Fruit fly (Drosophila melanogaster): ENCODE results near the gene NANS.

DNA sequence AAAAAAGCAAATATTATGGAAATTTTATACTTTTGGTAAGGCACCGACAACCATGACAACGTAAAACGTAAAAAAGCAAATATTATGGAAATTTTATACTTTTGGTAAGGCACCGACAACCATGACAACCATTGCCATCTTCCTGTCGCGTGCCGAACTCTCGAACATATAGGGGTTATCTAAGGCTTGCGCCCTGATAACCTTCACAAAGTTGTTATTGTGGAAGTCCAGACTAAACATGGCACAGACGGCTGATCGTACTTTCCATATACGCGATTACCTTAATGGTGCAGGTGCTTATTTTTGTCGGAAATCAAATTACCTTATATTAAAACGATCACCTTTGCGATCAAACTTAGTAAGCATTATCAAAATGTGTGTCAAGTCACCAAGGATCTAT lies 19.1 kb downstream of the NANS start:
- TF ChIP-seq Gug (GFP tag; IDR thresholded peaks at IDR 0.05) (no peak), lz (GFP tag; optimal IDR thresholded peaks at IDR 0.05) (no peak), Hr38 (GFP tag; optimal IDR thresholded peaks at IDR 0.05) (no peak), Lpt (GFP tag; optimal IDR thresholded peaks at IDR 0.05) (no peak), Eip93F (GFP tag; optimal IDR thresholded peaks at IDR 0.05) (no peak), Blimp-1 (GFP tag; optimal IDR thresholded peaks at IDR 0.05) (no peak), cyc (GFP tag; optimal IDR thresholded peaks at IDR 0.05) (no peak)
